Worm (Caenorhabditis elegans) whole organism, L4 larva: ENCODE measurements around the gene Y42H9AR.1.

Experiments used
- F10B5.3 ChIP-seq: sonication (generic microtip); optimal IDR thresholded peaks from 2 replicates; lab custom pipeline; 2016; ENCODE audit warnings: mild to moderate bottlenecking, missing genetic modification characterization, missing compliant biosample characterization
- F49E8.2 ChIP-seq: sonication (generic microtip); optimal IDR thresholded peaks from 2 replicates; lab custom pipeline; 2016; ENCODE audit warnings: missing compliant biosample characterization, mild to moderate bottlenecking, missing genetic modification characterization, borderline replicate concordance
- R02D3.7 ChIP-seq: fragments of 150-350 bp; sonication (generic microtip); optimal IDR thresholded peaks from 3 replicates; lab custom pipeline; 2014; ENCODE audit warnings: missing biosample characterization, missing genetic modification characterization
- Y48G9A.11 ChIP-seq: fragments of 200-800 bp; sonication (Bioruptor generic); IDR thresholded peaks from 2 replicates; pipeline ENCODE4 v1.3.6; 2022; ENCODE audit warnings: missing genetic modification reagents, missing genetic modification characterization, missing compliant biosample characterization
- Y75B8A.6 ChIP-seq: fragments of 200-800 bp; sonication (Bioruptor generic); IDR thresholded peaks from 2 replicates; pipeline ENCODE4 v1.3.6; 2022; ENCODE audit warnings: missing genetic modification reagents, missing genetic modification characterization, missing compliant biosample characterization
- ZK337.2 ChIP-seq: fragments of 200-800 bp; sonication (Bioruptor generic); IDR thresholded peaks from 2 replicates; pipeline ENCODE4 v1.3.6; 2022; ENCODE audit warnings: missing genetic modification reagents, missing genetic modification characterization, missing compliant biosample characterization
- ZK546.5 ChIP-seq, 2 experiments: sonication (generic microtip); optimal IDR thresholded peaks; 2 replicates each; lab custom pipeline; 2017; ENCODE audit warnings: missing biosample characterization in 2 of 2, missing genetic modification characterization in 2 of 2
- attf-4 ChIP-seq: sonication (generic microtip); optimal IDR thresholded peaks from 3 replicates; lab custom pipeline; 2017; ENCODE audit warnings: missing biosample characterization, missing genetic modification characterization
- ceh-32 ChIP-seq: sonication (generic microtip); optimal IDR thresholded peaks from 2 replicates; lab custom pipeline; 2016; ENCODE audit warnings: mild to moderate bottlenecking, missing genetic modification characterization, missing compliant biosample characterization; ENCODE audit not compliant: poor library complexity
- ceh-44 ChIP-seq: fragments of 200-800 bp; sonication (Bioruptor generic); IDR thresholded peaks from 2 replicates; pipeline ENCODE4 v1.3.6; 2022; ENCODE audit warnings: missing genetic modification reagents, missing genetic modification characterization, missing compliant biosample characterization
- cey-2 ChIP-seq: sonication (generic microtip); optimal IDR thresholded peaks from 3 replicates; lab custom pipeline; 2017; ENCODE audit warnings: missing genetic modification characterization, mild to moderate bottlenecking, missing compliant biosample characterization, antibody characterized with exemption, borderline replicate concordance; ENCODE audit not compliant: insufficient read depth
- daf-12 ChIP-seq: fragments of 150-350 bp; optimal IDR thresholded peaks from 2 replicates; lab custom pipeline; 2014; ENCODE audit warnings: missing biosample characterization, missing genetic modification reagents, missing genetic modification characterization
- daf-16 ChIP-seq, 3 experiments: sonication (generic microtip); optimal IDR thresholded peaks; 2 replicates each; lab custom pipeline; 2016 to 2017; ENCODE audit warnings: missing genetic modification characterization in 3 of 3, missing genetic modification reagents in 3 of 3, mild to moderate bottlenecking in 2 of 3, missing compliant biosample characterization in 2 of 3, missing biosample characterization in 1 of 3, moderate library complexity in 1 of 3
- daf-19 ChIP-seq: fragments of 200-800 bp; sonication (Bioruptor generic); conservative IDR thresholded peaks from 2 replicates; pipeline ENCODE4 v1.3.6; 2022; ENCODE audit warnings: missing genetic modification characterization, missing compliant biosample characterization
- daf-8 ChIP-seq: fragments of 200-800 bp; sonication (Bioruptor generic); IDR thresholded peaks from 2 replicates; pipeline ENCODE4 v1.3.6; 2022; ENCODE audit warnings: missing genetic modification characterization, missing compliant biosample characterization
- dmd-6 ChIP-seq: fragments of 200-800 bp; sonication (Bioruptor generic); IDR thresholded peaks from 2 replicates; pipeline ENCODE4 v1.3.6; 2022; ENCODE audit warnings: missing genetic modification reagents, missing genetic modification characterization, missing compliant biosample characterization
- dmd-8 ChIP-seq: fragments of 200-800 bp; sonication (Bioruptor generic); IDR thresholded peaks from 2 replicates; pipeline ENCODE4 v1.3.6; 2022; ENCODE audit warnings: missing genetic modification characterization, missing compliant biosample characterization
- fkh-10 ChIP-seq: fragments of 150-350 bp; optimal IDR thresholded peaks from 2 replicates; lab custom pipeline; 2014; ENCODE audit warnings: missing biosample characterization, missing genetic modification reagents, missing genetic modification characterization
- fos-1 ChIP-seq: fragments of 150-350 bp; optimal IDR thresholded peaks from 2 replicates; lab custom pipeline; 2014; ENCODE audit warnings: missing biosample characterization, missing genetic modification characterization
- hlh-11 ChIP-seq: fragments of 200-800 bp; sonication (Bioruptor generic); optimal IDR thresholded peaks from 2 replicates; lab custom pipeline; 2018; ENCODE audit warnings: mild to moderate bottlenecking, missing genetic modification characterization, missing compliant biosample characterization
- hmg-1.1 ChIP-seq: fragments of 200-800 bp; sonication (Bioruptor generic); IDR thresholded peaks from 2 replicates; pipeline ENCODE4 v1.3.6; 2022; ENCODE audit warnings: missing genetic modification reagents, missing genetic modification characterization, missing compliant biosample characterization
- lin-1 ChIP-seq: fragments of 200-800 bp; sonication (Bioruptor generic); IDR thresholded peaks from 2 replicates; pipeline ENCODE4 v1.3.6; 2022; ENCODE audit warnings: missing genetic modification reagents, missing genetic modification characterization, missing compliant biosample characterization
- lin-38 ChIP-seq: fragments of 200-800 bp; sonication (Bioruptor generic); IDR thresholded peaks from 2 replicates; pipeline ENCODE4 v1.3.6; 2022; ENCODE audit warnings: missing genetic modification reagents, missing genetic modification characterization, missing compliant biosample characterization
- lin-39 ChIP-seq: fragments of 150-350 bp; optimal IDR thresholded peaks from 2 replicates; lab custom pipeline; 2014; ENCODE audit warnings: missing biosample characterization, missing genetic modification reagents, missing genetic modification characterization
- madf-5 ChIP-seq, 2 experiments: fragments of 200-800 bp; sonication (Bioruptor generic); IDR thresholded peaks; 2 replicates each; pipeline ENCODE4 v1.3.6; 2022; ENCODE audit warnings: missing compliant biosample characterization in 2 of 2, missing genetic modification characterization in 2 of 2
- madf-9 ChIP-seq: fragments of 200-800 bp; sonication (Bioruptor generic); conservative IDR thresholded peaks from 2 replicates; pipeline ENCODE4 v1.3.6; 2022; ENCODE audit warnings: missing genetic modification reagents, missing genetic modification characterization, missing compliant biosample characterization
- mdl-1 ChIP-seq, 2 experiments: fragments of 150-350 bp in 1 of 2; sonication (generic microtip) in 1 of 2; optimal IDR thresholded peaks; 2 replicates each; lab custom pipeline; 2014 to 2017; ENCODE audit warnings: missing biosample characterization in 2 of 2, missing genetic modification characterization in 2 of 2
- mxl-2 ChIP-seq: fragments of 200-800 bp; sonication (Bioruptor generic); conservative IDR thresholded peaks from 2 replicates; pipeline ENCODE4 v1.3.6; 2022; ENCODE audit warnings: missing genetic modification reagents, missing genetic modification characterization, missing compliant biosample characterization
- mxl-3 ChIP-seq: fragments of 200-800 bp; sonication (Bioruptor generic); optimal IDR thresholded peaks from 2 replicates; lab custom pipeline; 2018; ENCODE audit warnings: mild to moderate bottlenecking, missing genetic modification characterization, missing compliant biosample characterization
- nhr-102 ChIP-seq: sonication (generic microtip); optimal IDR thresholded peaks from 2 replicates; lab custom pipeline; 2016; ENCODE audit warnings: mild to moderate bottlenecking, missing genetic modification characterization, moderate library complexity, missing compliant biosample characterization
- nhr-111 ChIP-seq: fragments of 200-800 bp; sonication (Bioruptor generic); optimal IDR thresholded peaks from 2 replicates; lab custom pipeline; 2018; ENCODE audit warnings: mild to moderate bottlenecking, missing genetic modification characterization, missing compliant biosample characterization
- nhr-237 ChIP-seq: sonication (generic microtip); optimal IDR thresholded peaks from 2 replicates; lab custom pipeline; 2017; ENCODE audit warnings: missing biosample characterization, missing genetic modification characterization
- nhr-25 ChIP-seq: sonication (generic microtip); optimal IDR thresholded peaks from 2 replicates; lab custom pipeline; 2017; ENCODE audit warnings: missing genetic modification characterization, mild to moderate bottlenecking, missing compliant biosample characterization, antibody characterized with exemption, moderate library complexity, borderline replicate concordance; ENCODE audit not compliant: insufficient read depth
- nhr-28 ChIP-seq: fragments of 150-350 bp; optimal IDR thresholded peaks from 2 replicates; lab custom pipeline; 2014; ENCODE audit warnings: missing biosample characterization, missing genetic modification characterization
- nhr-41 ChIP-seq: fragments of 200-800 bp; sonication (Bioruptor generic); IDR thresholded peaks from 2 replicates; pipeline ENCODE4 v1.3.6; 2022; ENCODE audit warnings: missing genetic modification reagents, missing genetic modification characterization, missing compliant biosample characterization
- nhr-48 ChIP-seq: sonication (generic microtip); optimal IDR thresholded peaks from 2 replicates; lab custom pipeline; 2016; ENCODE audit warnings: mild to moderate bottlenecking, missing genetic modification characterization, missing compliant biosample characterization
- nhr-6 ChIP-seq: fragments of 150-350 bp; optimal IDR thresholded peaks from 2 replicates; lab custom pipeline; 2014; ENCODE audit warnings: missing biosample characterization, missing genetic modification characterization
- nhr-76 ChIP-seq: fragments of 150-350 bp; optimal IDR thresholded peaks from 2 replicates; lab custom pipeline; 2014; ENCODE audit warnings: missing biosample characterization, missing genetic modification characterization
- php-3 ChIP-seq: fragments of 200-800 bp; sonication (Bioruptor generic); IDR thresholded peaks from 2 replicates; pipeline ENCODE4 v1.3.6; 2022; ENCODE audit warnings: missing genetic modification reagents, missing genetic modification characterization, missing compliant biosample characterization
- sdz-12 ChIP-seq: fragments of 200-800 bp; sonication (Bioruptor generic); optimal IDR thresholded peaks from 2 replicates; lab custom pipeline; 2018; ENCODE audit warnings: mild to moderate bottlenecking, missing genetic modification characterization, missing compliant biosample characterization
- set-16 ChIP-seq: fragments of 200-800 bp; sonication (Bioruptor generic); IDR thresholded peaks from 2 replicates; pipeline ENCODE4 v1.3.6; 2022; ENCODE audit warnings: missing genetic modification reagents, missing genetic modification characterization, missing compliant biosample characterization
- snpc-4 ChIP-seq: fragments of 150-350 bp; optimal IDR thresholded peaks from 2 replicates; lab custom pipeline; 2014; ENCODE audit warnings: missing biosample characterization, missing genetic modification characterization
- spr-1 ChIP-seq: sonication (generic microtip); optimal IDR thresholded peaks from 2 replicates; lab custom pipeline; 2016; ENCODE audit warnings: mild to moderate bottlenecking, missing genetic modification characterization, missing compliant biosample characterization
- spr-3 ChIP-seq: fragments of 200-800 bp; sonication (Bioruptor generic); optimal IDR thresholded peaks from 2 replicates; lab custom pipeline; 2018; ENCODE audit warnings: mild to moderate bottlenecking, missing genetic modification characterization, missing compliant biosample characterization
- tag-97 ChIP-seq: fragments of 200-800 bp; sonication (Bioruptor generic); IDR thresholded peaks from 2 replicates; pipeline ENCODE4 v1.3.6; 2022; ENCODE audit warnings: missing genetic modification characterization, missing compliant biosample characterization
- unc-39 ChIP-seq: sonication (generic microtip); optimal IDR thresholded peaks from 2 replicates; lab custom pipeline; 2017; ENCODE audit warnings: missing biosample characterization, missing genetic modification characterization
- unc-62 ChIP-seq, 3 experiments: fragments of 150-350 bp in 1 of 3; sonication (generic microtip); optimal IDR thresholded peaks in 2 of 3; peaks in 1 of 3; 1 replicate in 1 of 3; 2 replicates in 2 of 3; lab custom pipeline; 2014 to 2017; ENCODE audit warnings: missing biosample characterization in 3 of 3, missing genetic modification characterization in 3 of 3, missing genetic modification reagents in 3 of 3, missing genotype in 1 of 3
- vab-7 ChIP-seq: fragments of 200-800 bp; sonication (Bioruptor generic); IDR thresholded peaks from 2 replicates; pipeline ENCODE4 v1.3.6; 2022; ENCODE audit warnings: missing genetic modification reagents, missing genetic modification characterization, missing compliant biosample characterization
- zfp-3 ChIP-seq: fragments of 200-800 bp; sonication (Bioruptor generic); conservative IDR thresholded peaks from 2 replicates; pipeline ENCODE4 v1.3.6; 2022; ENCODE audit warnings: missing genetic modification reagents, missing genetic modification characterization, missing compliant biosample characterization
- ztf-7 ChIP-seq: fragments of 150-350 bp; optimal IDR thresholded peaks from 2 replicates; lab custom pipeline; 2014; ENCODE audit warnings: missing biosample characterization, missing genetic modification characterization

Y42H9AR.1 gene

ce11 chrIV:8112187-8112586 is 1.0 kb upstream of the Y42H9AR.1 start, which contains the start of gene Y42H9AR.4 (continued):
- TF ChIP-seq nhr-102 (no peak), zfp-3 (GFP tag; lab: Robert Waterston, UW) (no peak), nhr-237 (tag; lab: Kevin White, UChicago) (no peak), nhr-25 (tag; lab: Kevin White, UChicago) (no peak), ZK546.5 (tag; optimal IDR thresholded peaks at IDR 0.05; lab: Kevin White, UChicago) (no peak), dmd-8 (GFP tag; lab: Robert Waterston, UW) (no peak), php-3 (GFP tag; lab: Robert Waterston, UW) (no peak), lin-39 (tag; lab: Kevin White, UChicago) (no peak), madf-9 (0 out of 2 replicates have a peak, but pooled peaks have one; percentile 8), cey-2 (tag; lab: Kevin White, UChicago) (no peak), daf-19 (GFP tag; lab: Robert Waterston, UW) (no peak), mxl-2 (GFP tag; lab: Robert Waterston, UW) (no peak), dmd-6 (GFP tag; lab: Robert Waterston, UW) (no peak), mxl-3 (GFP tag; lab: Kevin White, UChicago) (peak; percentile 65), hmg-1.1 (GFP tag; lab: Robert Waterston, UW) (peak; percentile 60; the same call in 1 of the 2 replicates), tag-97 (GFP tag; lab: Robert Waterston, UW) (no peak), unc-39 (no peak), snpc-4 (tag; lab: Kevin White, UChicago) (no peak), F49E8.2 (tag; lab: Kevin White, UChicago) (no peak), fos-1 (tag; lab: Kevin White, UChicago) (no peak), unc-62 (GFP tag; optimal IDR thresholded peaks at IDR 0.05 in 1 of 2; lab: Kevin White, UChicago) (peak in 1 of 2 experiments; percentile 66), unc-62 (tag; optimal IDR thresholded peaks at IDR 0.05; lab: Kevin White, UChicago) (no peak), ceh-32 (tag; lab: Kevin White, UChicago) (no peak), nhr-6 (tag; lab: Kevin White, UChicago) (peak; percentile 5), daf-16 (GFP tag; optimal IDR thresholded peaks at IDR 0.05; lab: Kevin White, UChicago) (peak in 1 of 2 experiments; percentile 28), daf-16 (tag; optimal IDR thresholded peaks at IDR 0.05; lab: Kevin White, UChicago) (peak; percentile 65), Y48G9A.11 (GFP tag; lab: Robert Waterston, UW) (no peak), ztf-7 (tag; lab: Kevin White, UChicago) (no peak), spr-1 (tag; lab: Kevin White, UChicago) (no peak), nhr-76 (no peak), ceh-44 (GFP tag; lab: Robert Waterston, UW) (no peak), Y75B8A.6 (GFP tag; lab: Robert Waterston, UW) (no peak), lin-38 (GFP tag; lab: Robert Waterston, UW) (peak; percentile 23; the same call in 1 of the 2 replicates), attf-4 (tag; lab: Kevin White, UChicago) (no peak), set-16 (GFP tag; lab: Robert Waterston, UW) (no peak), spr-3 (GFP tag; lab: Kevin White, UChicago) (no peak), mdl-1 (tag; optimal IDR thresholded peaks at IDR 0.05; lab: Kevin White, UChicago) (no peak), nhr-41 (GFP tag; lab: Robert Waterston, UW) (no peak), ZK337.2 (GFP tag; lab: Robert Waterston, UW) (no peak), vab-7 (GFP tag; lab: Robert Waterston, UW) (no peak), sdz-12 (GFP tag; lab: Kevin White, UChicago) (no peak), nhr-111 (GFP tag; lab: Kevin White, UChicago) (no peak), daf-8 (GFP tag; lab: Robert Waterston, UW) (no peak), F10B5.3 (tag; lab: Kevin White, UChicago) (no peak), madf-5 (GFP tag; IDR thresholded peaks at IDR 0.05; lab: Robert Waterston, UW) (no peak), nhr-48 (tag; lab: Kevin White, UChicago) (peak; percentile 45), daf-12 (tag; lab: Kevin White, UChicago) (no peak), fkh-10 (no peak), nhr-28 (peak; percentile 53), R02D3.7 (no peak), lin-1 (no peak), hlh-11 (tag; lab: Kevin White, UChicago) (peak; percentile 70)
